Worm (Caenorhabditis elegans) whole organism, L4 larva: ENCODE data around the gene inx-11.

Experiments used
- F44E2.7 ChIP-seq: fragments of 200-800 bp; sonication (Bioruptor generic); IDR thresholded peaks from 2 replicates; pipeline ENCODE4 v2.1.2; 2022; ENCODE audit warnings: missing genetic modification characterization, missing compliant biosample characterization
- F49E8.2 ChIP-seq: sonication (generic microtip); optimal IDR thresholded peaks from 2 replicates; lab custom pipeline; 2016; ENCODE audit warnings: missing compliant biosample characterization, mild to moderate bottlenecking, missing genetic modification characterization, borderline replicate concordance
- ZK546.5 ChIP-seq, 2 experiments: sonication (generic microtip); optimal IDR thresholded peaks; 2 replicates each; lab custom pipeline; 2017; ENCODE audit warnings: missing biosample characterization in 2 of 2, missing genetic modification characterization in 2 of 2
- aha-1 ChIP-seq: fragments of 150-350 bp; peaks from one replicate; lab custom pipeline; 2014; ENCODE audit warnings: missing biosample characterization, missing genetic modification characterization
- aly-2 ChIP-seq: sonication (generic microtip); optimal IDR thresholded peaks from 2 replicates; lab custom pipeline; 2018; ENCODE audit warnings: missing biosample characterization, missing genetic modification characterization
- ceh-20 ChIP-seq: fragments of 200-800 bp; sonication (Bioruptor generic); IDR thresholded peaks from 2 replicates; pipeline ENCODE4 v1.3.6; 2022; ENCODE audit warnings: missing genetic modification reagents, missing genetic modification characterization, missing compliant biosample characterization
- ceh-28 ChIP-seq: fragments of 150-350 bp; optimal IDR thresholded peaks from 2 replicates; lab custom pipeline; 2014; ENCODE audit warnings: missing biosample characterization, missing genetic modification reagents, missing genetic modification characterization
- ceh-82 ChIP-seq: sonication (generic microtip); optimal IDR thresholded peaks from 2 replicates; lab custom pipeline; 2017; ENCODE audit warnings: missing biosample characterization, missing genetic modification characterization
- ces-1 ChIP-seq: fragments of 150-350 bp; sonication (generic microtip); optimal IDR thresholded peaks from 4 replicates; lab custom pipeline; 2014; ENCODE audit warnings: missing biosample characterization, missing genetic modification reagents, missing genetic modification characterization
- cey-2 ChIP-seq: sonication (generic microtip); optimal IDR thresholded peaks from 3 replicates; lab custom pipeline; 2017; ENCODE audit warnings: missing genetic modification characterization, mild to moderate bottlenecking, missing compliant biosample characterization, antibody characterized with exemption, borderline replicate concordance; ENCODE audit not compliant: insufficient read depth
- daf-16 ChIP-seq, 3 experiments: sonication (generic microtip); optimal IDR thresholded peaks; 2 replicates each; lab custom pipeline; 2016 to 2017; ENCODE audit warnings: missing genetic modification characterization in 3 of 3, missing genetic modification reagents in 3 of 3, mild to moderate bottlenecking in 2 of 3, missing compliant biosample characterization in 2 of 3, missing biosample characterization in 1 of 3, moderate library complexity in 1 of 3
- daf-19 ChIP-seq: fragments of 200-800 bp; sonication (Bioruptor generic); conservative IDR thresholded peaks from 2 replicates; pipeline ENCODE4 v1.3.6; 2022; ENCODE audit warnings: missing genetic modification characterization, missing compliant biosample characterization
- dpl-1 ChIP-seq: fragments of 150-350 bp; optimal IDR thresholded peaks from 2 replicates; lab custom pipeline; 2014; ENCODE audit warnings: missing biosample characterization, missing genetic modification reagents, missing genetic modification characterization
- dve-1 ChIP-seq: sonication (generic microtip); optimal IDR thresholded peaks from 2 replicates; lab custom pipeline; 2017; ENCODE audit warnings: antibody characterized with exemption, mild to moderate bottlenecking, missing genetic modification characterization, missing compliant biosample characterization; ENCODE audit not compliant: insufficient read depth
- fos-1 ChIP-seq: fragments of 150-350 bp; optimal IDR thresholded peaks from 2 replicates; lab custom pipeline; 2014; ENCODE audit warnings: missing biosample characterization, missing genetic modification characterization
- gei-8 ChIP-seq: fragments of 200-800 bp; sonication (Bioruptor generic); optimal IDR thresholded peaks from 2 replicates; lab custom pipeline; 2018; ENCODE audit warnings: mild to moderate bottlenecking, missing genetic modification characterization, missing compliant biosample characterization
- hlh-30 ChIP-seq: sonication (generic microtip); optimal IDR thresholded peaks from 2 replicates; lab custom pipeline; 2017; ENCODE audit warnings: antibody characterized with exemption, mild to moderate bottlenecking, missing genetic modification characterization, missing compliant biosample characterization; ENCODE audit not compliant: insufficient read depth
- lim-7 ChIP-seq: fragments of 200-800 bp; sonication (Bioruptor generic); IDR thresholded peaks from 2 replicates; pipeline ENCODE4 v1.3.6; 2022; ENCODE audit warnings: missing genetic modification characterization, missing compliant biosample characterization
- lin-15B ChIP-seq: fragments of 150-350 bp; sonication (generic microtip); optimal IDR thresholded peaks from 3 replicates; lab custom pipeline; 2014; ENCODE audit warnings: missing biosample characterization, missing genetic modification characterization
- lsy-2 ChIP-seq, 2 experiments: fragments of 150-350 bp in 1 of 2; sonication (generic microtip) in 1 of 2; optimal IDR thresholded peaks; 2 replicates each; lab custom pipeline; 2014 to 2017; ENCODE audit warnings: missing biosample characterization in 2 of 2, missing genetic modification characterization in 2 of 2
- madf-9 ChIP-seq: fragments of 200-800 bp; sonication (Bioruptor generic); conservative IDR thresholded peaks from 2 replicates; pipeline ENCODE4 v1.3.6; 2022; ENCODE audit warnings: missing genetic modification reagents, missing genetic modification characterization, missing compliant biosample characterization
- mdt-29 ChIP-seq: fragments of 200-800 bp; sonication (Bioruptor generic); IDR thresholded peaks from 2 replicates; pipeline ENCODE4 v1.3.6; 2022; ENCODE audit warnings: missing genetic modification reagents, missing genetic modification characterization, missing compliant biosample characterization
- mep-1 ChIP-seq: fragments of 150-350 bp; sonication (generic microtip); optimal IDR thresholded peaks from 3 replicates; lab custom pipeline; 2014; ENCODE audit warnings: missing biosample characterization, missing genetic modification characterization
- mxl-3 ChIP-seq: fragments of 200-800 bp; sonication (Bioruptor generic); optimal IDR thresholded peaks from 2 replicates; lab custom pipeline; 2018; ENCODE audit warnings: mild to moderate bottlenecking, missing genetic modification characterization, missing compliant biosample characterization
- nhr-11 ChIP-seq: fragments of 150-350 bp; optimal IDR thresholded peaks from 2 replicates; lab custom pipeline; 2014; ENCODE audit warnings: missing biosample characterization, missing genetic modification characterization
- nhr-237 ChIP-seq: sonication (generic microtip); optimal IDR thresholded peaks from 2 replicates; lab custom pipeline; 2017; ENCODE audit warnings: missing biosample characterization, missing genetic modification characterization
- nhr-28 ChIP-seq: fragments of 150-350 bp; optimal IDR thresholded peaks from 2 replicates; lab custom pipeline; 2014; ENCODE audit warnings: missing biosample characterization, missing genetic modification characterization
- nhr-41 ChIP-seq: fragments of 200-800 bp; sonication (Bioruptor generic); IDR thresholded peaks from 2 replicates; pipeline ENCODE4 v1.3.6; 2022; ENCODE audit warnings: missing genetic modification reagents, missing genetic modification characterization, missing compliant biosample characterization
- nhr-48 ChIP-seq: sonication (generic microtip); optimal IDR thresholded peaks from 2 replicates; lab custom pipeline; 2016; ENCODE audit warnings: mild to moderate bottlenecking, missing genetic modification characterization, missing compliant biosample characterization
- nhr-77 ChIP-seq: fragments of 150-350 bp; optimal IDR thresholded peaks from 2 replicates; lab custom pipeline; 2014; ENCODE audit warnings: missing biosample characterization, missing genetic modification characterization
- pqm-1 ChIP-seq: sonication (generic microtip); optimal IDR thresholded peaks from 2 replicates; lab custom pipeline; 2017; ENCODE audit warnings: missing biosample characterization, missing genetic modification characterization
- saeg-2 ChIP-seq: fragments of 200-800 bp; sonication (Bioruptor generic); IDR thresholded peaks from 2 replicates; pipeline ENCODE4 v1.3.6; 2022; ENCODE audit warnings: missing genetic modification reagents, missing genetic modification characterization, missing compliant biosample characterization
- spr-1 ChIP-seq: sonication (generic microtip); optimal IDR thresholded peaks from 2 replicates; lab custom pipeline; 2016; ENCODE audit warnings: mild to moderate bottlenecking, missing genetic modification characterization, missing compliant biosample characterization
- tra-1 ChIP-seq: fragments of 200-800 bp; sonication (Bioruptor generic); IDR thresholded peaks from 2 replicates; pipeline ENCODE4 v1.3.6; 2022; ENCODE audit warnings: missing genetic modification reagents, missing genetic modification characterization, missing compliant biosample characterization
- unc-130 ChIP-seq: sonication (generic microtip); optimal IDR thresholded peaks from 2 replicates; lab custom pipeline; 2016; ENCODE audit warnings: missing genetic modification reagents, missing genetic modification characterization, missing compliant biosample characterization
- unc-62 ChIP-seq, 3 experiments: fragments of 150-350 bp in 1 of 3; sonication (generic microtip); optimal IDR thresholded peaks in 2 of 3; peaks in 1 of 3; 1 replicate in 1 of 3; 2 replicates in 2 of 3; lab custom pipeline; 2014 to 2017; ENCODE audit warnings: missing biosample characterization in 3 of 3, missing genetic modification characterization in 3 of 3, missing genetic modification reagents in 3 of 3, missing genotype in 1 of 3
- zag-1 ChIP-seq: fragments of 150-350 bp; optimal IDR thresholded peaks from 2 replicates; lab custom pipeline; 2014; ENCODE audit warnings: missing biosample characterization, missing genetic modification characterization
- ztf-7 ChIP-seq: fragments of 150-350 bp; optimal IDR thresholded peaks from 2 replicates; lab custom pipeline; 2014; ENCODE audit warnings: missing biosample characterization, missing genetic modification characterization

Gene inx-11

DNA sequence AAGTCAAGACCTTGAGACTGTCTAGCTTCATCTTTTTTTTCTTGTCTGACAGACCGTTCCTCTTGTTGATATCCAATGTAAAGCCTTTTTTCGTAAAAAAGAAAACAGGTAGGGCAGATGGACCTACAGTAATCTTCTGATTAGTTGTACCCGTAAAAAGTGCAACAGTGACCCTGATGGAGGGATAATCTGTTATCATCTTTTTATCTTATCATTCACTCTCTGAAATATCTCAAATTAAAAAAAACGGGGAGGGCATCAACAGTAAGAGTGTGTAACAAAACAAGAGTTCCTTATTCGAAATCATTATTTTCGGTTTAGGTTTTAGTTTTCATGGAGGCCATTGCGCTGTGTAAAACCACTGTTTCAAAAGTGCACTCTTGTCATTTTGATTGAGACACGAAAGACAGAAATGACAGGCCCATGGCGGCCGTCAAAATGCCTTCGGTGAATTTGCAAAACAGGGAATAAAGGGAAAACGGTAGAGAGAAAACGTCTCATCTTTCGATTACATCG lies 46.7 kb downstream of the inx-11 start (continued):
- TF ChIP-seq dpl-1 (no peak), ceh-28 (tag; lab: Kevin White, UChicago) (no peak), F44E2.7 (GFP tag; lab: Robert Waterston, UW) (no peak), lim-7 (GFP tag; lab: Robert Waterston, UW) (no peak), fos-1 (no peak), nhr-41 (GFP tag; lab: Robert Waterston, UW) (no peak), hlh-30 (tag; lab: Kevin White, UChicago) (no peak), saeg-2 (GFP tag; lab: Robert Waterston, UW) (no peak), daf-19 (no peak), tra-1 (GFP tag; lab: Robert Waterston, UW) (no peak), nhr-48 (peak; percentile 68), ces-1 (GFP tag; lab: Kevin White, UChicago) (no peak), ceh-82 (no peak), unc-62 (GFP tag; optimal IDR thresholded peaks at IDR 0.05 in 1 of 2; lab: Kevin White, UChicago) (peak in 1 of 2 experiments; percentile 98), unc-62 (tag; optimal IDR thresholded peaks at IDR 0.05; lab: Kevin White, UChicago) (no peak), nhr-237 (tag; lab: Kevin White, UChicago) (no peak), dve-1 (tag; lab: Kevin White, UChicago) (no peak), zag-1 (tag; lab: Kevin White, UChicago) (no peak), mep-1 (peak; percentile 3), ztf-7 (tag; lab: Kevin White, UChicago) (no peak)

DNA sequence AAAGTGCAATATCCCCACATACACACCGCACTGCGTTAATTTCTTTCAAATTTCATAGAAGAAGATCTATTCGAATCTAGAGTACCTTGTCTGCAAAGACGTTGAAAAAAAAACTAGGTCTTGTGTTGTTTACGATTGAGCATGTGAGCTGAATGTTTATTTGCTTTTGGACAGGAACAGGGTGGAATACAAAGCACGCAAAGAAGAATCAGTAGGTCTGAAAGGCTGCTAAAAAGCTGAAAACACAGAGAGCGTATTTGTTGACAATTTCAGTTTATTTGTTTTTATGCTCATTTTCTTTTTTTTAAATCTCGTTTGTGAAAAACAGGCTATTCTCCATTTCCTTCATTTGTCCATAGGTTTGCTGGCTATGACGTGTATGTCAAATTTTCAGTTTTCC lies 47.9 kb downstream of the inx-11 start:
- TF ChIP-seq ZK546.5 (tag; optimal IDR thresholded peaks at IDR 0.05; lab: Kevin White, UChicago) = no peak
- peak; percentile 23 for TF ChIP-seq hlh-30 (tag; lab: Kevin White, UChicago)
- no peak for TF ChIP-seq daf-16 (GFP tag; optimal IDR thresholded peaks at IDR 0.05; lab: Kevin White, UChicago)
- TF ChIP-seq daf-16 (tag; optimal IDR thresholded peaks at IDR 0.05; lab: Kevin White, UChicago) = peak; percentile 52
- TF ChIP-seq tra-1 (GFP tag; lab: Robert Waterston, UW) = no peak
- TF ChIP-seq F49E8.2 = no peak
- TF ChIP-seq dve-1 (tag; lab: Kevin White, UChicago) = peak; percentile 4
- no peak for TF ChIP-seq lin-15B
- TF ChIP-seq unc-62 (GFP tag; optimal IDR thresholded peaks at IDR 0.05 in 1 of 2; lab: Kevin White, UChicago) = peak in 1 of 2 experiments; percentile 71
- no peak for TF ChIP-seq unc-62 (tag; optimal IDR thresholded peaks at IDR 0.05; lab: Kevin White, UChicago)

DNA sequence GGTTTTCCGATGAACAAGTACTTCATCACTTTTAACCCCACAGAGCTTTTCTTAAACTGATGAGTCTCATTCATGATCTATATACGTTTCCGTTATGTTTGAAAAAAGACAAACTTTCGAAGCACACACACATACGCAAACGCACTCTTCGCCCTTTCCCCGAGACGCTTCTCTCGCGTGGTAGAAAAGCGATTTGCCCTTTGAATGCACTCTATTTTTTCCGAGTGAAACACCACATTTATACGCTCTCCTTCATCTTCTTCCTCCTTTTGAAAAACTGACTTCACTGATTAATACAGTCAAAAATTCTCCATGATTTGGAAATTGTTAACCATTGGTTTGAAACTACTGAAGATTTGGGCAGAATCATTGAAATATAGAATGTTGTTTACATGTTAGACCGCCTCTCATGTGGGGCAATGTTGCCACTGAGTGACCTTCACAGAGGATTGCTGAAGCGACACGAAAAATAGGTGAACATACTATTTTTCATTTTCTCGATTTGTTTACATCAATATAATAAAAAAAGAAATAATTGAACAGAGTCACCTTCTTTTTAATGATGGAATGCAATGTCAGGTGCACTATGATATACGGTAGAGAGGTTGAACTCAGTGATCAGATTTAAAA lies 49.5 kb downstream of the inx-11 start:
- TF ChIP-seq unc-62 (GFP tag; optimal IDR thresholded peaks at IDR 0.05 in 1 of 2; lab: Kevin White, UChicago) (peak in 1 of 2 experiments; percentile 94), unc-62 (tag; optimal IDR thresholded peaks at IDR 0.05; lab: Kevin White, UChicago) (no peak), nhr-28 (tag; lab: Kevin White, UChicago) (peak; percentile 11), pqm-1 (no peak), daf-16 (GFP tag; optimal IDR thresholded peaks at IDR 0.05; lab: Kevin White, UChicago) (no peak), daf-16 (tag; optimal IDR thresholded peaks at IDR 0.05; lab: Kevin White, UChicago) (peak; percentile 70)

DNA sequence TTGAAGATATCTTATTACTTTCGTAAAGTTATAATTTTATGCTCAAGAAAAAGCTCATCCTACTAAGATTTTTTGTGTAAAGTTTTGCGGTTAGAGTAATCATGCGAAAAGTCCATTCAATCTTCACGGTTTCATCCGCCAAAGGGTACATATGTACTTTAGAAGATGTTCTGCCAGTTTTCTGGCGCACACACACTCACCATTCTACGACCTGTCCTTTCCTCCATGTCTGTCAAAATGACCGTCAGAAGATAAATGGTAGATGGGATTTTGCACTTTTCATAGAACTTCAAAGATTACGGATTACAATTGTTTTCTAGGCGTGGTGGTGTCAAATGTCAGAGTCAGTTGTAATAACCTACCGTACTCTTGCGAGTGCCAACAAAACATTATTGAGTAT lies 50.5 kb downstream of the inx-11 start:
- TF ChIP-seq gei-8 (GFP tag; lab: Kevin White, UChicago) = no peak
- TF ChIP-seq nhr-28 (tag; lab: Kevin White, UChicago) = peak; percentile 27

ce11 chrV:12538984-12539852 lies 52.2 kb downstream of the inx-11 start:
- TF ChIP-seq lsy-2 (tag; optimal IDR thresholded peaks at IDR 0.05; lab: Kevin White, UChicago) (peak; percentile 26 to 50), nhr-237 (tag; lab: Kevin White, UChicago) (no peak), cey-2 (tag; lab: Kevin White, UChicago) (no peak), tra-1 (GFP tag; lab: Robert Waterston, UW) (no peak), lin-15B (no peak), ces-1 (GFP tag; lab: Kevin White, UChicago) (no peak), spr-1 (no peak), aha-1 (tag; lab: Kevin White, UChicago) (peak; percentile 94), mdt-29 (GFP tag; lab: Robert Waterston, UW) (no peak), nhr-11 (tag; lab: Kevin White, UChicago) (no peak), zag-1 (tag; lab: Kevin White, UChicago) (no peak), unc-130 (GFP tag; lab: Kevin White, UChicago) (no peak), madf-9 (no peak), nhr-77 (no peak), aly-2 (no peak), ceh-20 (GFP tag; lab: Robert Waterston, UW) (no peak), mxl-3 (no peak)
